Worm (Caenorhabditis elegans): ENCODE results near the gene nhr-216.

Gene nhr-216

DNA sequence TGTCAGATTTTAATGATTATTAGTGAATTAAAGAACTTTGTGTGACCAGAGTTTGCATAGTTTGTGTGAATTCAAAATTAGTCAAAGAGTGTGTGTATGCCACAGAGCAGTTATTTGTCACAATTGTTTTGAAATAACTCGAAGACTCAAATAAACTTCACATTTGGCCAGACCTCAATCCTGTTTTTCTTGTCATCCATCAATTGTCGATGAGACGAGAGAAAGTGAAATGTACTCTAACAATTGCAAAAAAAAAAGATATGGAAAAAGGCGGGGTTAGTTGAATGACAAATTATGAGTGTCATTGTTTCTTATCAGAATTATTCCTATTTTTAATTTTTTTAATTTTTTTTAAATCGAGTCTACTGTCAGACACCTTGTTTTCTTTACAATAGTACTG lies 6.2 kb upstream of the nhr-216 start, which contains the start of gene T09D3.8:
Gene T09D3.8 (plus strand): TSS at position 301 of the 400 bp plus-strand sequence.
- TF ChIP-seq nhr-25 (tag; optimal IDR thresholded peaks at IDR 0.05; ENCODE audit: borderline replicate concordance, insufficient read depth) (no peak), mep-1 (tag; optimal IDR thresholded peaks at IDR 0.05) (no peak), T20F7.1 (GFP tag; optimal IDR thresholded peaks at IDR 0.05) (no peak), lin-39 (tag; optimal IDR thresholded peaks at IDR 0.05) (no peak), saeg-2 (GFP tag; IDR thresholded peaks at IDR 0.05) (no peak), Y75B8A.6 (GFP tag; IDR thresholded peaks at IDR 0.05) (no peak), zag-1 (tag; optimal IDR thresholded peaks at IDR 0.05) (no peak), madf-5 (GFP tag; IDR thresholded peaks at IDR 0.05) (no peak), mxl-2 (GFP tag; conservative IDR thresholded peaks at IDR 0.05) (no peak)

ce11 chrV:5362220-5362619 lies 3.5 kb upstream of the nhr-216 start:
- TF ChIP-seq ceh-62 (tag; optimal IDR thresholded peaks at IDR 0.05) = no peak
- TF ChIP-seq ztf-7 (tag; optimal IDR thresholded peaks at IDR 0.05) = no peak
- no peak for TF ChIP-seq madf-9 (GFP tag; conservative IDR thresholded peaks at IDR 0.05)
- no peak for TF ChIP-seq gei-8 (GFP tag; optimal IDR thresholded peaks at IDR 0.05)
- TF ChIP-seq F10B5.3 (tag; optimal IDR thresholded peaks at IDR 0.05) = no peak
- no peak for TF ChIP-seq zfp-2 (tag; optimal IDR thresholded peaks at IDR 0.05)
- TF ChIP-seq rbr-2 (tag; optimal IDR thresholded peaks at IDR 0.05) = no peak
- no peak for TF ChIP-seq nhr-48 (tag; optimal IDR thresholded peaks at IDR 0.05)
- no peak for TF ChIP-seq ceh-82 (tag; optimal IDR thresholded peaks at IDR 0.05)
- TF ChIP-seq zip-2 (tag; optimal IDR thresholded peaks at IDR 0.05) = no peak
- no peak for TF ChIP-seq spr-3 (GFP tag; optimal IDR thresholded peaks at IDR 0.05)
- TF ChIP-seq daf-8 (GFP tag; IDR thresholded peaks at IDR 0.05) = no peak
- TF ChIP-seq nhr-11 (tag; optimal IDR thresholded peaks at IDR 0.05) = no peak
- TF ChIP-seq Y48G9A.11 (GFP tag; IDR thresholded peaks at IDR 0.05) = no peak
- TF ChIP-seq daf-12 (tag; optimal IDR thresholded peaks at IDR 0.05) = no peak
- no peak for TF ChIP-seq T20F7.1 (GFP tag; optimal IDR thresholded peaks at IDR 0.05)
- no peak for TF ChIP-seq lin-15B (tag; optimal IDR thresholded peaks at IDR 0.05)
- TF ChIP-seq unc-130 (GFP tag; optimal IDR thresholded peaks at IDR 0.05) = no peak
- no peak for TF ChIP-seq dmd-6 (GFP tag; IDR thresholded peaks at IDR 0.05)
- TF ChIP-seq lin-29 (GFP tag; IDR thresholded peaks at IDR 0.05) = no peak

DNA sequence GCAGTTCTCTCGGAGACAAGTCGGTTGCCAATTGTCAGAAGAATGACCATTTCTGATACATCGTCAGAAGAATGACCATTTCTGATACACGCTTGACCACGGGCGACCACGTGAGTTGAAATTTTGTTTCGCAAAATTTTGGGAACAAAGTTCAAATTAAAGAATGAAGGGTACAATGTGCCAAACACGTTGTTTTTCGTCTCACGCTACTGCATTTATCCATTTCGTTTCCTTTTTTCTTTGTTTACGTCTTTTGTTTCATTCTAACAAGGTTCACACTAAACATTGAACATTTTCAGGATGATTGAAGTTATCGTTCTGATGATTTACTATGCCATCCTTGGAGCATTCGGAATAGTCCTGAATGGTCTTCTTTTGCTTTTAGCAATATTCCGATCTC lies 7.2 kb downstream of the nhr-216 start, which contains the start of gene srd-9:
Gene srd-9 (plus strand): TSS at position 301 of the 400 bp plus-strand sequence.
- no peak for TF ChIP-seq hlh-30 (tag; optimal IDR thresholded peaks at IDR 0.05; ENCODE audit: insufficient read depth)
- TF ChIP-seq lin-15B (tag; optimal IDR thresholded peaks at IDR 0.05) = no peak
- TF ChIP-seq snpc-1.2 (GFP tag; IDR thresholded peaks at IDR 0.05) = no peak
- TF ChIP-seq T20F7.1 (GFP tag; optimal IDR thresholded peaks at IDR 0.05) = no peak
- no peak for TF ChIP-seq dmd-6 (GFP tag; IDR thresholded peaks at IDR 0.05)
- no peak for TF ChIP-seq nhr-102 (tag; optimal IDR thresholded peaks at IDR 0.05)
- TF ChIP-seq Y48G9A.11 (GFP tag; IDR thresholded peaks at IDR 0.05) = no peak
- TF ChIP-seq fkh-10 (GFP tag; optimal IDR thresholded peaks at IDR 0.05) = no peak
- no peak for TF ChIP-seq nhr-42 (GFP tag; IDR thresholded peaks at IDR 0.05)
- TF ChIP-seq daf-16 (GFP tag; optimal IDR thresholded peaks at IDR 0.05) = no peak
- no peak for TF ChIP-seq daf-16 (tag; optimal IDR thresholded peaks at IDR 0.05)
- no peak for TF ChIP-seq ZK546.5 (tag; optimal IDR thresholded peaks at IDR 0.05)

ce11 chrV:5349471-5349870 lies 9.2 kb downstream of the nhr-216 start, which contains the start of gene T09D3.3:
Gene T09D3.3, minus strand, starts transcription at chrV:5349571.
- TF ChIP-seq lsy-2 (tag; optimal IDR thresholded peaks at IDR 0.05) (no peak), unc-39 (tag; optimal IDR thresholded peaks at IDR 0.05) (no peak), ces-1 (GFP tag; optimal IDR thresholded peaks at IDR 0.05) (no peak), spr-3 (GFP tag; optimal IDR thresholded peaks at IDR 0.05) (no peak), cey-2 (tag; optimal IDR thresholded peaks at IDR 0.05; ENCODE audit: borderline replicate concordance, insufficient read depth) (no peak)
